Worm (Caenorhabditis elegans): Measurements from ENCODE around the gene ZK616.3.
A peak's percentile ranks its signal among the peaks of the same experiment; 100 is the strongest.

ZK616.3 gene

ce11 chrIV:5394687-5395086 is 2.2 kb upstream of the ZK616.3 start, which contains the start of the genes perm-3 and swsn-6:
Gene perm-3, minus strand, starts transcription at chrIV:5394804.
Gene swsn-6, plus strand, starts transcription at chrIV:5395033.
- TF ChIP-seq lag-1 (GFP tag; IDR thresholded peaks at IDR 0.05) (no peak), madf-3 (GFP tag; IDR thresholded peaks at IDR 0.05) (peak; percentile 64; the same call in 1 of the 2 replicates), xnd-1 (tag; optimal IDR thresholded peaks at IDR 0.05) (peak; percentile 21), nhr-120 (GFP tag; IDR thresholded peaks at IDR 0.05) (no peak), Y53G8AR.9 (GFP tag; conservative IDR thresholded peaks at IDR 0.05) (peak; percentile 80; the same call in 1 of the 2 replicates), ceh-58 (GFP tag; IDR thresholded peaks at IDR 0.05) (no peak), madf-10 (tag; optimal IDR thresholded peaks at IDR 0.05) (no peak), nhr-80 (tag; optimal IDR thresholded peaks at IDR 0.05) (peak; percentile 54), C06A6.2 (GFP tag; conservative IDR thresholded peaks at IDR 0.05) (no peak; the same call in 1 of the 2 replicates), hmg-20 (GFP tag; IDR thresholded peaks at IDR 0.05) (no peak), lsy-27 (tag; optimal IDR thresholded peaks at IDR 0.05; ENCODE audit: borderline replicate concordance, insufficient read depth) (no peak), unc-62 (GFP tag; optimal IDR thresholded peaks at IDR 0.05) (no peak), F49E8.2 (tag; optimal IDR thresholded peaks at IDR 0.05; ENCODE audit: insufficient read depth) (no peak), ztf-6 (GFP tag; IDR thresholded peaks at IDR 0.05) (no peak), sptf-2 (GFP tag; optimal IDR thresholded peaks at IDR 0.05) (no peak), madf-6 (GFP tag; IDR thresholded peaks at IDR 0.05) (peak; percentile 70; the same call in 1 of the 2 replicates), nfya-2 (GFP tag; IDR thresholded peaks at IDR 0.05) (no peak), ccch-3 (GFP tag; optimal IDR thresholded peaks at IDR 0.05) (no peak), Y53F4B.3 (GFP tag; IDR thresholded peaks at IDR 0.05) (no peak), K11D2.4 (GFP tag; IDR thresholded peaks at IDR 0.05) (no peak), hsf-1 (GFP tag; IDR thresholded peaks at IDR 0.05) (no peak), gei-17 (GFP tag; optimal IDR thresholded peaks at IDR 0.05) (peak; percentile 16), rpc-1 (optimal IDR thresholded peaks at IDR 0.05) (no peak), rpc-1 (tag; optimal IDR thresholded peaks at IDR 0.05) (no peak), sdz-38 (tag; optimal IDR thresholded peaks at IDR 0.05) (no peak), B0019.2 (GFP tag; conservative IDR thresholded peaks at IDR 0.05) (no peak), F23B12.7 (tag; optimal IDR thresholded peaks at IDR 0.05; ENCODE audit: insufficient read depth) (peak; percentile 34), cebp-1 (GFP tag; IDR thresholded peaks at IDR 0.05) (no peak), cebp-1 (tag; optimal IDR thresholded peaks at IDR 0.05) (peak; percentile 65), bed-1 (GFP tag; IDR thresholded peaks at IDR 0.05) (no peak), ets-4 (GFP tag; optimal IDR thresholded peaks at IDR 0.05) (no peak), lin-26 (GFP tag; IDR thresholded peaks at IDR 0.05) (no peak), dpff-1 (tag; optimal IDR thresholded peaks at IDR 0.05) (no peak), attf-6 (GFP tag; IDR thresholded peaks at IDR 0.05) (no peak), egl-18 (GFP tag; IDR thresholded peaks at IDR 0.05) (no peak), let-607 (tag; optimal IDR thresholded peaks at IDR 0.05) (peak in 1 of 2 experiments; percentile 8), ceh-100 (GFP tag; IDR thresholded peaks at IDR 0.05) (0 out of 2 replicates have a peak, but pooled peaks have one; percentile 22), bed-2 (GFP tag; IDR thresholded peaks at IDR 0.05) (no peak), F39B2.1 (GFP tag; IDR thresholded peaks at IDR 0.05) (no peak), mes-4 (tag; optimal IDR thresholded peaks at IDR 0.05) (no peak), snpc-1.3 (tag; optimal IDR thresholded peaks at IDR 0.05; ENCODE audit: insufficient read depth) (peak; percentile 18), mcd-1 (GFP tag; IDR thresholded peaks at IDR 0.05) (peak; percentile 83), D2030.7 (GFP tag; IDR thresholded peaks at IDR 0.05) (peak; percentile 46; the same call in 1 of the 2 replicates), unc-130 (GFP tag; optimal IDR thresholded peaks at IDR 0.05) (peak; percentile 14), lin-40 (tag; optimal IDR thresholded peaks at IDR 0.05) (peak; percentile 81), Y95B8A.8 (GFP tag; IDR thresholded peaks at IDR 0.05) (no peak), F22D6.2 (tag; optimal IDR thresholded peaks at IDR 0.05) (no peak), madf-8 (GFP tag; conservative IDR thresholded peaks at IDR 0.05) (no peak), Y67H2A.10 (GFP tag; conservative IDR thresholded peaks at IDR 0.05) (no peak)

All from whole organism, young adult.